Worm (Caenorhabditis elegans) whole organism, L4 larva: ENCODE measurements around the gene T19D12.5.

Source experiments
- F26F4.8 ChIP-seq: fragments of 200-800 bp; sonication (Bioruptor generic); conservative IDR thresholded peaks from 2 replicates; pipeline ENCODE4 v1.3.6; 2022; ENCODE audit warnings: missing genetic modification characterization, missing compliant biosample characterization
- R02D3.7 ChIP-seq: fragments of 150-350 bp; sonication (generic microtip); optimal IDR thresholded peaks from 3 replicates; lab custom pipeline; 2014; ENCODE audit warnings: missing biosample characterization, missing genetic modification characterization
- T26A8.4 ChIP-seq: fragments of 200-800 bp; sonication (Bioruptor generic); IDR thresholded peaks from 2 replicates; pipeline ENCODE4 v1.3.6; 2022; ENCODE audit warnings: missing genetic modification characterization, missing compliant biosample characterization
- Y48G9A.11 ChIP-seq: fragments of 200-800 bp; sonication (Bioruptor generic); IDR thresholded peaks from 2 replicates; pipeline ENCODE4 v1.3.6; 2022; ENCODE audit warnings: missing genetic modification reagents, missing genetic modification characterization, missing compliant biosample characterization
- ZK337.2 ChIP-seq: fragments of 200-800 bp; sonication (Bioruptor generic); IDR thresholded peaks from 2 replicates; pipeline ENCODE4 v1.3.6; 2022; ENCODE audit warnings: missing genetic modification reagents, missing genetic modification characterization, missing compliant biosample characterization
- aha-1 ChIP-seq: fragments of 150-350 bp; peaks from one replicate; lab custom pipeline; 2014; ENCODE audit warnings: missing biosample characterization, missing genetic modification characterization
- ama-1 ChIP-seq: fragments of 150-350 bp; optimal IDR thresholded peaks from 2 replicates; lab custom pipeline; 2014; ENCODE audit warnings: inconsistent platforms, mixed read lengths
- arid-1 ChIP-seq: fragments of 200-800 bp; sonication (Bioruptor generic); conservative IDR thresholded peaks from 2 replicates; pipeline ENCODE4 v1.3.6; 2022; ENCODE audit warnings: missing genetic modification reagents, missing genetic modification characterization, missing compliant biosample characterization
- ceh-28 ChIP-seq: fragments of 150-350 bp; optimal IDR thresholded peaks from 2 replicates; lab custom pipeline; 2014; ENCODE audit warnings: missing biosample characterization, missing genetic modification reagents, missing genetic modification characterization
- ceh-32 ChIP-seq: sonication (generic microtip); optimal IDR thresholded peaks from 2 replicates; lab custom pipeline; 2016; ENCODE audit warnings: mild to moderate bottlenecking, missing genetic modification characterization, missing compliant biosample characterization; ENCODE audit not compliant: poor library complexity
- ceh-44 ChIP-seq: fragments of 200-800 bp; sonication (Bioruptor generic); IDR thresholded peaks from 2 replicates; pipeline ENCODE4 v1.3.6; 2022; ENCODE audit warnings: missing genetic modification reagents, missing genetic modification characterization, missing compliant biosample characterization
- ceh-62 ChIP-seq: sonication (generic microtip); optimal IDR thresholded peaks from 2 replicates; lab custom pipeline; 2017; ENCODE audit warnings: missing biosample characterization, missing genetic modification characterization
- ces-1 ChIP-seq: fragments of 150-350 bp; sonication (generic microtip); optimal IDR thresholded peaks from 4 replicates; lab custom pipeline; 2014; ENCODE audit warnings: missing biosample characterization, missing genetic modification reagents, missing genetic modification characterization
- ctbp-1 ChIP-seq: fragments of 200-800 bp; sonication (Bioruptor generic); IDR thresholded peaks from 2 replicates; pipeline ENCODE4 v1.3.6; 2022; ENCODE audit warnings: missing genetic modification reagents, missing genetic modification characterization, missing compliant biosample characterization
- daf-16 ChIP-seq, 3 experiments: sonication (generic microtip); optimal IDR thresholded peaks; 2 replicates each; lab custom pipeline; 2016 to 2017; ENCODE audit warnings: missing genetic modification characterization in 3 of 3, missing genetic modification reagents in 3 of 3, mild to moderate bottlenecking in 2 of 3, missing compliant biosample characterization in 2 of 3, missing biosample characterization in 1 of 3, moderate library complexity in 1 of 3
- daf-19 ChIP-seq: fragments of 200-800 bp; sonication (Bioruptor generic); conservative IDR thresholded peaks from 2 replicates; pipeline ENCODE4 v1.3.6; 2022; ENCODE audit warnings: missing genetic modification characterization, missing compliant biosample characterization
- dmd-6 ChIP-seq: fragments of 200-800 bp; sonication (Bioruptor generic); IDR thresholded peaks from 2 replicates; pipeline ENCODE4 v1.3.6; 2022; ENCODE audit warnings: missing genetic modification reagents, missing genetic modification characterization, missing compliant biosample characterization
- dpl-1 ChIP-seq: fragments of 150-350 bp; optimal IDR thresholded peaks from 2 replicates; lab custom pipeline; 2014; ENCODE audit warnings: missing biosample characterization, missing genetic modification reagents, missing genetic modification characterization
- dve-1 ChIP-seq: sonication (generic microtip); optimal IDR thresholded peaks from 2 replicates; lab custom pipeline; 2017; ENCODE audit warnings: antibody characterized with exemption, mild to moderate bottlenecking, missing genetic modification characterization, missing compliant biosample characterization; ENCODE audit not compliant: insufficient read depth
- fos-1 ChIP-seq: fragments of 150-350 bp; optimal IDR thresholded peaks from 2 replicates; lab custom pipeline; 2014; ENCODE audit warnings: missing biosample characterization, missing genetic modification characterization
- hlh-11 ChIP-seq: fragments of 200-800 bp; sonication (Bioruptor generic); optimal IDR thresholded peaks from 2 replicates; lab custom pipeline; 2018; ENCODE audit warnings: mild to moderate bottlenecking, missing genetic modification characterization, missing compliant biosample characterization
- hlh-30 ChIP-seq: sonication (generic microtip); optimal IDR thresholded peaks from 2 replicates; lab custom pipeline; 2017; ENCODE audit warnings: antibody characterized with exemption, mild to moderate bottlenecking, missing genetic modification characterization, missing compliant biosample characterization; ENCODE audit not compliant: insufficient read depth
- hmg-1.1 ChIP-seq: fragments of 200-800 bp; sonication (Bioruptor generic); IDR thresholded peaks from 2 replicates; pipeline ENCODE4 v1.3.6; 2022; ENCODE audit warnings: missing genetic modification reagents, missing genetic modification characterization, missing compliant biosample characterization
- jun-1 ChIP-seq: fragments of 150-350 bp; optimal IDR thresholded peaks from 2 replicates; lab custom pipeline; 2014; ENCODE audit warnings: missing biosample characterization, missing genetic modification reagents, missing genetic modification characterization
- lim-7 ChIP-seq: fragments of 200-800 bp; sonication (Bioruptor generic); IDR thresholded peaks from 2 replicates; pipeline ENCODE4 v1.3.6; 2022; ENCODE audit warnings: missing genetic modification characterization, missing compliant biosample characterization
- lin-1 ChIP-seq: fragments of 200-800 bp; sonication (Bioruptor generic); IDR thresholded peaks from 2 replicates; pipeline ENCODE4 v1.3.6; 2022; ENCODE audit warnings: missing genetic modification reagents, missing genetic modification characterization, missing compliant biosample characterization
- lin-15B ChIP-seq: fragments of 150-350 bp; sonication (generic microtip); optimal IDR thresholded peaks from 3 replicates; lab custom pipeline; 2014; ENCODE audit warnings: missing biosample characterization, missing genetic modification characterization
- lin-38 ChIP-seq: fragments of 200-800 bp; sonication (Bioruptor generic); IDR thresholded peaks from 2 replicates; pipeline ENCODE4 v1.3.6; 2022; ENCODE audit warnings: missing genetic modification reagents, missing genetic modification characterization, missing compliant biosample characterization
- lir-3 ChIP-seq: sonication (generic microtip); optimal IDR thresholded peaks from 2 replicates; lab custom pipeline; 2016; ENCODE audit warnings: mild to moderate bottlenecking, missing genetic modification characterization, missing compliant biosample characterization
- madf-5 ChIP-seq, 2 experiments: fragments of 200-800 bp; sonication (Bioruptor generic); IDR thresholded peaks; 2 replicates each; pipeline ENCODE4 v1.3.6; 2022; ENCODE audit warnings: missing compliant biosample characterization in 2 of 2, missing genetic modification characterization in 2 of 2
- madf-9 ChIP-seq: fragments of 200-800 bp; sonication (Bioruptor generic); conservative IDR thresholded peaks from 2 replicates; pipeline ENCODE4 v1.3.6; 2022; ENCODE audit warnings: missing genetic modification reagents, missing genetic modification characterization, missing compliant biosample characterization
- mdl-1 ChIP-seq, 2 experiments: fragments of 150-350 bp in 1 of 2; sonication (generic microtip) in 1 of 2; optimal IDR thresholded peaks; 2 replicates each; lab custom pipeline; 2014 to 2017; ENCODE audit warnings: missing biosample characterization in 2 of 2, missing genetic modification characterization in 2 of 2
- mes-2 ChIP-seq: sonication (generic microtip); optimal IDR thresholded peaks from 2 replicates; lab custom pipeline; 2016; ENCODE audit warnings: missing genotype, mild to moderate bottlenecking, missing genetic modification characterization, missing compliant biosample characterization; ENCODE audit not compliant: poor library complexity, severe bottlenecking
- mxl-3 ChIP-seq: fragments of 200-800 bp; sonication (Bioruptor generic); optimal IDR thresholded peaks from 2 replicates; lab custom pipeline; 2018; ENCODE audit warnings: mild to moderate bottlenecking, missing genetic modification characterization, missing compliant biosample characterization
- nhr-111 ChIP-seq: fragments of 200-800 bp; sonication (Bioruptor generic); optimal IDR thresholded peaks from 2 replicates; lab custom pipeline; 2018; ENCODE audit warnings: mild to moderate bottlenecking, missing genetic modification characterization, missing compliant biosample characterization
- nhr-28 ChIP-seq: fragments of 150-350 bp; optimal IDR thresholded peaks from 2 replicates; lab custom pipeline; 2014; ENCODE audit warnings: missing biosample characterization, missing genetic modification characterization
- nhr-48 ChIP-seq: sonication (generic microtip); optimal IDR thresholded peaks from 2 replicates; lab custom pipeline; 2016; ENCODE audit warnings: mild to moderate bottlenecking, missing genetic modification characterization, missing compliant biosample characterization
- nhr-6 ChIP-seq: fragments of 150-350 bp; optimal IDR thresholded peaks from 2 replicates; lab custom pipeline; 2014; ENCODE audit warnings: missing biosample characterization, missing genetic modification characterization
- nhr-77 ChIP-seq: fragments of 150-350 bp; optimal IDR thresholded peaks from 2 replicates; lab custom pipeline; 2014; ENCODE audit warnings: missing biosample characterization, missing genetic modification characterization
- pha-4 ChIP-seq, 2 experiments: fragments of 150-350 bp in 1 of 2; fragments of 200-800 bp in 1 of 2; sonication (Bioruptor generic) in 1 of 2; IDR thresholded peaks in 1 of 2; optimal IDR thresholded peaks in 1 of 2; 2 replicates each; pipeline versions ENCODE4 v1.3.6 to Lab custom; 2014 to 2022; ENCODE audit warnings: missing genetic modification characterization in 2 of 2, missing genetic modification reagents in 2 of 2, missing biosample characterization in 1 of 2, missing compliant biosample characterization in 1 of 2
- php-3 ChIP-seq: fragments of 200-800 bp; sonication (Bioruptor generic); IDR thresholded peaks from 2 replicates; pipeline ENCODE4 v1.3.6; 2022; ENCODE audit warnings: missing genetic modification reagents, missing genetic modification characterization, missing compliant biosample characterization
- pqm-1 ChIP-seq: sonication (generic microtip); optimal IDR thresholded peaks from 2 replicates; lab custom pipeline; 2017; ENCODE audit warnings: missing biosample characterization, missing genetic modification characterization
- rbr-2 ChIP-seq: sonication (generic microtip); optimal IDR thresholded peaks from 2 replicates; lab custom pipeline; 2016; ENCODE audit warnings: missing genotype, missing genetic modification characterization, missing compliant biosample characterization
- snpc-4 ChIP-seq: fragments of 150-350 bp; optimal IDR thresholded peaks from 2 replicates; lab custom pipeline; 2014; ENCODE audit warnings: missing biosample characterization, missing genetic modification characterization
- tra-1 ChIP-seq: fragments of 200-800 bp; sonication (Bioruptor generic); IDR thresholded peaks from 2 replicates; pipeline ENCODE4 v1.3.6; 2022; ENCODE audit warnings: missing genetic modification reagents, missing genetic modification characterization, missing compliant biosample characterization
- vab-7 ChIP-seq: fragments of 200-800 bp; sonication (Bioruptor generic); IDR thresholded peaks from 2 replicates; pipeline ENCODE4 v1.3.6; 2022; ENCODE audit warnings: missing genetic modification reagents, missing genetic modification characterization, missing compliant biosample characterization
- zfp-2 ChIP-seq: sonication (generic microtip); optimal IDR thresholded peaks from 2 replicates; lab custom pipeline; 2016; ENCODE audit warnings: mild to moderate bottlenecking, missing genetic modification characterization, missing compliant biosample characterization
- zip-2 ChIP-seq: fragments of 150-350 bp; optimal IDR thresholded peaks from 2 replicates; lab custom pipeline; 2014; ENCODE audit warnings: missing biosample characterization, missing genetic modification characterization
- ztf-11 ChIP-seq: fragments of 150-350 bp; optimal IDR thresholded peaks from 2 replicates; lab custom pipeline; 2014; ENCODE audit warnings: missing biosample characterization, missing genetic modification characterization

T19D12.5 gene

DNA sequence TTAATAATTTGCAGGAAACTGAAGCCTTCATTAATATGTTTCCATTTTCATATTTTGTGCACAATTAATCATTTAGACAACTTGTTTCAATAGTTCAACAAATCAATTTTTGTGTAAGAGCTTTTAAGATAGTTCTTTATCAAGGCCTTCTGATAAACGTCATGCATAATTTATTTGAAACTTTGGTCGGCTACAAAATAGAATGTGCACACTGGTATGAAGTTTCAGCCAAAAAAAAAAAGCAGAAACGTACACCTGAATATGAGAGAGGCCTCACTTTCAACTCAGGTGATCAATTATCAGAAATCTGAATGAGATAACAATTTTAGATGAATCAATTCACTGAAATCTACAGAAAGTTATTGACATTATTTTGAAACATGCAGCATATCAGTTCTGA lies 21.5 kb downstream of the T19D12.5 start:
- TF ChIP-seq aha-1 (tag; lab: Kevin White, UChicago) (peak; percentile 52), fos-1 (tag; lab: Kevin White, UChicago) (no peak), lim-7 (GFP tag; lab: Robert Waterston, UW) (no peak), dve-1 (tag; lab: Kevin White, UChicago) (peak; percentile 40), lir-3 (no peak), snpc-4 (tag; lab: Kevin White, UChicago) (no peak), daf-16 (GFP tag; optimal IDR thresholded peaks at IDR 0.05; lab: Kevin White, UChicago) (no peak), daf-16 (tag; optimal IDR thresholded peaks at IDR 0.05; lab: Kevin White, UChicago) (peak; percentile 21), dmd-6 (peak; percentile 43), ama-1 (lab: Kevin White, UChicago) (no peak), nhr-28 (tag; lab: Kevin White, UChicago) (peak; percentile 9)

DNA sequence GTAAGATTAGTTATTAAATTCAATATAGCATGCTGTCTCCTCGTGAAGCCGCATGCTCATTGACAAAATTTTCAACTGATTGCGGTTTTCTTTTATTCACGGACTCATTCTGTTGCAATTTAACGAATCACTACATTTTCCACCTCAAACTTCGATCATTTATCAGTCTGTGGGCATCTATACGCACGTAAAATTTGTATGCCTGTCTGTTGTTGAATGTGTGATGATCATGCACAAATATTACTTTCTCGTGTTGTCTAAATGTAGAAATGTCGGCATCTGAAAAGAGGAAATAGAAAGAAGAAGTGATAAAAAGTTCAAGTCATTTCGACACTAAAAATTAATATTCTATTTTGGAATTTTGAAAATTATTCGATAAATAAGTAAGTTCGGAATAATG lies 23.5 kb downstream of the T19D12.5 start:
- TF ChIP-seq madf-9 (GFP tag; lab: Robert Waterston, UW) (no peak), T26A8.4 (GFP tag; lab: Robert Waterston, UW) (no peak), ctbp-1 (GFP tag; lab: Robert Waterston, UW) (no peak), zfp-2 (tag; lab: Kevin White, UChicago) (no peak), vab-7 (GFP tag; lab: Robert Waterston, UW) (no peak), dmd-6 (peak; percentile 70), ces-1 (no peak), lin-1 (no peak), hmg-1.1 (GFP tag; lab: Robert Waterston, UW) (no peak), nhr-111 (no peak), ztf-11 (tag; lab: Kevin White, UChicago) (no peak), zip-2 (tag; lab: Kevin White, UChicago) (no peak), ceh-28 (tag; lab: Kevin White, UChicago) (no peak), ceh-44 (GFP tag; lab: Robert Waterston, UW) (no peak), ceh-62 (no peak), lir-3 (no peak), arid-1 (GFP tag; lab: Robert Waterston, UW) (no peak), nhr-77 (tag; lab: Kevin White, UChicago) (no peak), lin-38 (GFP tag; lab: Robert Waterston, UW) (no peak), hlh-30 (tag; lab: Kevin White, UChicago) (peak; percentile 51), tra-1 (GFP tag; lab: Robert Waterston, UW) (no peak), ceh-32 (no peak), dve-1 (tag; lab: Kevin White, UChicago) (peak; percentile 75), jun-1 (tag; lab: Kevin White, UChicago) (no peak), nhr-48 (tag; lab: Kevin White, UChicago) (no peak), daf-19 (GFP tag; lab: Robert Waterston, UW) (no peak), pqm-1 (tag; lab: Kevin White, UChicago) (peak; percentile 92), lin-15B (no peak), R02D3.7 (tag; lab: Kevin White, UChicago) (no peak), mxl-3 (GFP tag; lab: Kevin White, UChicago) (no peak), F26F4.8 (GFP tag; lab: Robert Waterston, UW) (no peak), madf-5 (GFP tag; IDR thresholded peaks at IDR 0.05; lab: Robert Waterston, UW) (no peak), nhr-6 (tag; lab: Kevin White, UChicago) (no peak), rbr-2 (tag; lab: Kevin White, UChicago) (no peak), mdl-1 (tag; optimal IDR thresholded peaks at IDR 0.05; lab: Kevin White, UChicago) (peak in 1 of 2 experiments; percentile 26), aha-1 (tag; lab: Kevin White, UChicago) (no peak), pha-4 (GFP tag; IDR thresholded peaks at IDR 0.05; lab: Robert Waterston, UW) (no peak), pha-4 (tag; optimal IDR thresholded peaks at IDR 0.05; lab: Kevin White, UChicago) (no peak), dpl-1 (no peak), hlh-11 (tag; lab: Kevin White, UChicago) (peak; percentile 44), Y48G9A.11 (GFP tag; lab: Robert Waterston, UW) (no peak), ZK337.2 (GFP tag; lab: Robert Waterston, UW) (no peak), mes-2 (tag; lab: Kevin White, UChicago) (no peak), php-3 (GFP tag; lab: Robert Waterston, UW) (0 out of 2 replicates have a peak, but pooled peaks have one; percentile 10)
